Fruit fly (Drosophila melanogaster) whole organism, embryonic: ENCODE data around the gene Plc21C.

ENCODE experiments used
- Atf6 ChIP-seq: fragments of 200-800 bp; sonication (Bioruptor generic); IDR thresholded peaks from 2 replicates; pipeline ENCODE4 v1.3.6; 2022; ENCODE audit warnings: missing biosample characterization, missing genetic modification characterization
- CG10321 ChIP-seq: fragments of 200-800 bp; sonication (Bioruptor generic); IDR thresholded peaks from 2 replicates; pipeline ENCODE4 v1.3.6; 2022; ENCODE audit warnings: missing biosample characterization, missing genetic modification characterization
- CG10654 ChIP-seq: fragments of 200-800 bp; sonication (Bioruptor generic); optimal IDR thresholded peaks from 2 replicates; lab custom pipeline; 2016; ENCODE audit warnings: missing biosample characterization, missing genetic modification characterization
- CG12942 ChIP-seq: fragments of 200-800 bp; sonication (Bioruptor generic); optimal IDR thresholded peaks from 3 replicates; lab custom pipeline; 2016; ENCODE audit warnings: missing biosample characterization, missing genetic modification characterization
- CG13123 ChIP-seq: fragments of 200-800 bp; sonication (Bioruptor generic); optimal IDR thresholded peaks from 2 replicates; lab custom pipeline; 2016; ENCODE audit warnings: missing biosample characterization, missing genetic modification characterization
- CG13894 ChIP-seq: fragments of 200-800 bp; sonication (Bioruptor generic); optimal IDR thresholded peaks from 3 replicates; lab custom pipeline; 2018; ENCODE audit warnings: missing biosample characterization, mild to moderate bottlenecking, missing genetic modification characterization, moderate library complexity
- CG1603 ChIP-seq: fragments of 200-800 bp; sonication (Bioruptor generic); optimal IDR thresholded peaks from 2 replicates; lab custom pipeline; 2019; ENCODE audit warnings: missing biosample characterization, mild to moderate bottlenecking, missing genetic modification characterization, moderate library complexity
- CG18619 ChIP-seq: fragments of 200-800 bp; sonication (Bioruptor generic); optimal IDR thresholded peaks from 3 replicates; lab custom pipeline; 2017; ENCODE audit warnings: missing biosample characterization, mild to moderate bottlenecking, missing genetic modification characterization
- CG2129 ChIP-seq: fragments of 200-800 bp; sonication (Bioruptor generic); IDR thresholded peaks from 2 replicates; pipeline ENCODE4 v1.3.6; 2022; ENCODE audit warnings: missing biosample characterization, missing genetic modification characterization; ENCODE audit not compliant: partially characterized antibody
- CG31365 ChIP-seq: fragments of 200-800 bp; sonication (Bioruptor generic); optimal IDR thresholded peaks from 2 replicates; lab custom pipeline; 2018; ENCODE audit warnings: missing biosample characterization, mild to moderate bottlenecking, missing genetic modification characterization
- CG3163 ChIP-seq: fragments of 200-800 bp; sonication (Bioruptor generic); optimal IDR thresholded peaks from 3 replicates; lab custom pipeline; 2016; ENCODE audit warnings: missing biosample characterization, missing genetic modification characterization
- CG4328 ChIP-seq: fragments of 200-800 bp; sonication (Bioruptor generic); optimal IDR thresholded peaks from 3 replicates; lab custom pipeline; 2017; ENCODE audit warnings: missing biosample characterization, missing genetic modification reagents, missing genetic modification characterization
- CG6272 ChIP-seq: fragments of 200-800 bp; sonication (Bioruptor generic); IDR thresholded peaks from 2 replicates; pipeline ENCODE4 v1.3.6; 2022; ENCODE audit warnings: missing biosample characterization, missing genetic modification characterization
- CG6689 ChIP-seq: fragments of 200-800 bp; sonication (Bioruptor generic); IDR thresholded peaks from 2 replicates; pipeline ENCODE4 v1.3.6; 2022; ENCODE audit warnings: missing biosample characterization, missing genetic modification characterization
- CG6791 ChIP-seq: fragments of 200-800 bp; sonication (Bioruptor generic); IDR thresholded peaks from 3 replicates; pipeline ENCODE4 v1.3.6; 2022; ENCODE audit warnings: missing biosample characterization, missing genetic modification characterization; ENCODE audit not compliant: partially characterized antibody
- CG8765 ChIP-seq: fragments of 200-800 bp; sonication (Bioruptor generic); IDR thresholded peaks from 2 replicates; pipeline ENCODE4 v1.3.6; 2022; ENCODE audit warnings: missing biosample characterization, missing genetic modification characterization
- CG9876 ChIP-seq: fragments of 200-800 bp; sonication (Bioruptor generic); optimal IDR thresholded peaks from 2 replicates; lab custom pipeline; 2016; ENCODE audit warnings: missing biosample characterization, missing genetic modification characterization
- D19A ChIP-seq: fragments of 200-800 bp; optimal IDR thresholded peaks from 3 replicates; lab custom pipeline; 2019; ENCODE audit warnings: missing biosample characterization, mild to moderate bottlenecking, missing genetic modification characterization, moderate library complexity
- Doc3 ChIP-seq: fragments of 200-800 bp; sonication (Bioruptor generic); IDR thresholded peaks from 3 replicates; pipeline ENCODE4 v1.3.6; 2022; ENCODE audit warnings: missing biosample characterization, missing genetic modification characterization; ENCODE audit not compliant: partially characterized antibody
- HLH4C ChIP-seq: fragments of 200-800 bp; sonication (Bioruptor generic); IDR thresholded peaks from 3 replicates; pipeline ENCODE4 v1.3.6; 2022; ENCODE audit warnings: missing biosample characterization, missing genetic modification characterization; ENCODE audit not compliant: partially characterized antibody
- HLHmδ ChIP-seq: fragments of 200-800 bp; sonication (Bioruptor generic); optimal IDR thresholded peaks from 2 replicates; lab custom pipeline; 2018; ENCODE audit warnings: missing biosample characterization, mild to moderate bottlenecking, missing genetic modification characterization, moderate library complexity
- Hey ChIP-seq: fragments of 200-800 bp; sonication (Bioruptor generic); optimal IDR thresholded peaks from 3 replicates; lab custom pipeline; 2018; ENCODE audit warnings: missing biosample characterization, mild to moderate bottlenecking, missing genetic modification characterization
- Hmx ChIP-seq: fragments of 200-800 bp; sonication (Bioruptor generic); optimal IDR thresholded peaks from 2 replicates; lab custom pipeline; 2016; ENCODE audit warnings: missing biosample characterization, missing genetic modification characterization
- Hr3 ChIP-seq: fragments of 200-800 bp; sonication (Bioruptor generic); optimal IDR thresholded peaks from 3 replicates; lab custom pipeline; 2016; ENCODE audit warnings: missing biosample characterization, missing genetic modification characterization
- MBD-R2 ChIP-seq: fragments of 200-800 bp; sonication (Bioruptor generic); IDR thresholded peaks from 2 replicates; pipeline ENCODE4 v1.3.6; 2022; ENCODE audit warnings: missing biosample characterization, missing genetic modification characterization
- Spps ChIP-seq: fragments of 200-800 bp; sonication (Bioruptor generic); optimal IDR thresholded peaks from 2 replicates; lab custom pipeline; 2018; ENCODE audit warnings: missing biosample characterization, mild to moderate bottlenecking, missing genetic modification characterization
- amos ChIP-seq: fragments of 200-800 bp; sonication (Bioruptor generic); IDR thresholded peaks from 2 replicates; pipeline ENCODE4 v1.3.6; 2022; ENCODE audit warnings: missing biosample characterization, missing genetic modification characterization; ENCODE audit not compliant: partially characterized antibody
- corto ChIP-seq: fragments of 200-800 bp; sonication (Bioruptor generic); optimal IDR thresholded peaks from 2 replicates; lab custom pipeline; 2016; ENCODE audit warnings: missing biosample characterization, mild to moderate bottlenecking, missing genetic modification characterization, moderate library complexity
- crp ChIP-seq, 2 experiments: fragments of 200-800 bp; sonication (Bioruptor generic); optimal IDR thresholded peaks; 2 replicates in 1 of 2; 3 replicates in 1 of 2; lab custom pipeline; 2017; ENCODE audit warnings: missing biosample characterization in 2 of 2, missing genetic modification characterization in 2 of 2, mild to moderate bottlenecking in 1 of 2, moderate library complexity in 1 of 2
- dati ChIP-seq: fragments of 200-800 bp; sonication (Bioruptor generic); IDR thresholded peaks from 2 replicates; pipeline ENCODE4 v1.3.6; 2022; ENCODE audit warnings: missing biosample characterization, missing genetic modification characterization
- dimm ChIP-seq: fragments of 200-800 bp; sonication (Bioruptor generic); IDR thresholded peaks from 2 replicates; pipeline ENCODE4 v1.3.6; 2022; ENCODE audit warnings: missing biosample characterization, missing genetic modification characterization
- esg ChIP-seq: fragments of 200-800 bp; sonication (Bioruptor generic); conservative IDR thresholded peaks from 2 replicates; pipeline ENCODE4 v1.3.6; 2022; ENCODE audit warnings: missing biosample characterization, missing genetic modification characterization
- gem ChIP-seq: fragments of 200-800 bp; sonication (Bioruptor generic); optimal IDR thresholded peaks from 2 replicates; lab custom pipeline; 2019; ENCODE audit warnings: missing biosample characterization, mild to moderate bottlenecking, missing genetic modification characterization, moderate library complexity
- ind ChIP-seq: fragments of 200-800 bp; sonication (Bioruptor generic); optimal IDR thresholded peaks from 3 replicates; lab custom pipeline; 2016; ENCODE audit warnings: missing biosample characterization, missing genetic modification characterization
- jigr1 ChIP-seq: fragments of 200-800 bp; sonication (Bioruptor generic); IDR thresholded peaks from 3 replicates; pipeline ENCODE4 v1.3.6; 2022; ENCODE audit warnings: missing biosample characterization, missing genetic modification characterization
- mam ChIP-seq: fragments of 200-800 bp; sonication (Bioruptor generic); optimal IDR thresholded peaks from 3 replicates; lab custom pipeline; 2016; ENCODE audit warnings: missing biosample characterization, missing genetic modification characterization
- nerfin-2 ChIP-seq: fragments of 200-800 bp; sonication (Bioruptor generic); IDR thresholded peaks from 2 replicates; pipeline ENCODE4 v1.3.6; 2022; ENCODE audit warnings: missing biosample characterization, missing genetic modification characterization; ENCODE audit not compliant: partially characterized antibody
- sd ChIP-seq: fragments of 200-800 bp; sonication (Bioruptor generic); optimal IDR thresholded peaks from 3 replicates; lab custom pipeline; 2018; ENCODE audit warnings: missing biosample characterization, mild to moderate bottlenecking, missing genetic modification characterization, moderate library complexity
- slou ChIP-seq: fragments of 200-800 bp; sonication (Bioruptor generic); optimal IDR thresholded peaks from 3 replicates; lab custom pipeline; 2016; ENCODE audit warnings: missing biosample characterization, missing genetic modification characterization
- sqz ChIP-seq: fragments of 200-800 bp; sonication (Bioruptor generic); optimal IDR thresholded peaks from 3 replicates; lab custom pipeline; 2018; ENCODE audit warnings: missing biosample characterization, mild to moderate bottlenecking, missing genetic modification characterization
- sug ChIP-seq: fragments of 200-800 bp; optimal IDR thresholded peaks from 2 replicates; lab custom pipeline; 2019; ENCODE audit warnings: missing biosample characterization, mild to moderate bottlenecking, missing genetic modification characterization, moderate library complexity
- trem ChIP-seq: fragments of 200-800 bp; optimal IDR thresholded peaks from 3 replicates; lab custom pipeline; 2019; ENCODE audit warnings: missing biosample characterization, mild to moderate bottlenecking, missing genetic modification characterization, moderate library complexity
- twi ChIP-seq: fragments of 200-800 bp; optimal IDR thresholded peaks from 2 replicates; lab custom pipeline; 2019; ENCODE audit warnings: missing biosample characterization, mild to moderate bottlenecking, missing genetic modification characterization, moderate library complexity
- unc-4 ChIP-seq: fragments of 200-800 bp; sonication (Bioruptor generic); IDR thresholded peaks from 2 replicates; pipeline ENCODE4 v1.3.6; 2022; ENCODE audit warnings: missing biosample characterization, missing genetic modification characterization; ENCODE audit not compliant: partially characterized antibody
- vfl ChIP-seq: fragments of 200-800 bp; sonication (Bioruptor generic); optimal IDR thresholded peaks from 2 replicates; lab custom pipeline; 2016; ENCODE audit warnings: missing biosample characterization, missing genetic modification characterization
- vnd ChIP-seq: fragments of 200-800 bp; sonication (Bioruptor generic); IDR thresholded peaks from 3 replicates; pipeline ENCODE4 v1.3.6; 2022; ENCODE audit warnings: missing biosample characterization, missing genetic modification characterization; ENCODE audit not compliant: partially characterized antibody
- zen ChIP-seq: fragments of 200-800 bp; sonication (Bioruptor generic); optimal IDR thresholded peaks from 3 replicates; lab custom pipeline; 2018; ENCODE audit warnings: missing biosample characterization, mild to moderate bottlenecking, missing genetic modification characterization, moderate library complexity

Plc21C gene

DNA sequence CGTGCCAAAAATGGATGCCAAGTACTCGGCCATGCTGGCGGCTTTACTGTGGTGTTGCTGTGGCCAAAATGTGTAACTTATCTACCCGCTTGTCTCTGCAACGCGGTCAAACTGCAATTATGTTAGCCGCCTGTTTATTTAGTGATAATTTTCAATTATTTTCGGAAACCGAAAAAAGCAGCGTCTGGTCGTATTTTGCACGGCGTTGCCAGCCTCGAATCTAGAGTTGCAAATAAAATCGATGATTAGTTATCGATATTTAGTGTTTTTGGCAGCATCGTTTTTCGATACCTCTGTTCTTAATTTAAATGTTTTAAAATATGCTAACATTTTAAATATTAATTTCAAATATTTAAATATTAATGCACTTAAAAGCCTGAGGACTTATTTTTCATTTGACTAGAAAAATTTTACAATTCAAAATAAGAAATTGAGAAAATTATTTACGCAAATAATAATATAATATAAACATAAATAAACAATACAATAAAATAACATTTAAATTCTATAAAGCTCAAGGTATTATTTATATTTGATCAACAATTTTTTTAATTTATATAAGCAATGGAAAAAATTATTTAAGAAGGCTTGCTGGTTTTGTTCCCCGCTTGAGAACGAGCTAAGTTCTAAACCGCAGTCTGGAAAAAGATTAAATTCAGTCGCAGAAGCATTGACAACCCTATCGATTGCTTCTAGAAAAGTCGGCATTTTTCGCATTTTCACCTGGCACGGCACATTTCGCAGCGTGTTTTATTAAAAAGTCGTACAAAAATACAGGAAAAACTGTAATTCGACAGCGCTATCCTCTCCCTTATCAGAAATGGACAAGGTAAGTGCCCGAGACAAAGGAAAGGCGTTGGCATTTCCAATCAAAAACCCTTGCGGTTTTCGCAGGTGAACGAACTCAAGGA is 11.0 kb upstream of the Plc21C start, which contains the start of the genes U2af38 and Stip1 (continued):
- TF ChIP-seq HLHmδ (no peak), CG18619 (GFP tag; lab: Kevin White, UChicago) (no peak), CG10321 (GFP tag; lab: Robert Waterston, UW) (no peak), MBD-R2 (GFP tag; lab: Robert Waterston, UW) (peak; percentile 55), vnd (peak; percentile 58; the same call in 1 of the 3 replicates), D19A (tag; lab: Kevin White, UChicago) (peak; percentile 15), Hey (tag; lab: Kevin White, UChicago) (no peak), Hr3 (GFP tag; lab: Kevin White, UChicago) (peak; percentile 8), CG6689 (GFP tag; lab: Robert Waterston, UW) (no peak), trem (peak; percentile 76), CG12942 (GFP tag; lab: Kevin White, UChicago) (no peak), jigr1 (GFP tag; lab: Robert Waterston, UW) (peak; percentile 69; the same call in 1 of the 3 replicates), HLH4C (GFP tag; lab: Robert Waterston, UW) (peak; percentile 69), gem (tag; lab: Kevin White, UChicago) (peak; percentile 50), ind (GFP tag; lab: Kevin White, UChicago) (peak; percentile 4), CG13894 (peak; percentile 63), sug (tag; lab: Kevin White, UChicago) (peak; percentile 42), esg (GFP tag; lab: Robert Waterston, UW) (no peak), CG10654 (GFP tag; lab: Kevin White, UChicago) (peak; percentile 30), CG4328 (GFP tag; lab: Kevin White, UChicago) (peak; percentile 24), Hmx (no peak), CG2129 (peak; percentile 41; the same call in 1 of the 2 replicates), nerfin-2 (peak; percentile 43; the same call in 1 of the 2 replicates), Doc3 (peak; percentile 61), CG13123 (GFP tag; lab: Kevin White, UChicago) (no peak), Spps (tag; lab: Kevin White, UChicago) (no peak), dati (no peak), unc-4 (peak; percentile 76), vfl (GFP tag; lab: Kevin White, UChicago) (peak; percentile 12), mam (GFP tag; lab: Kevin White, UChicago) (peak; percentile 15), dimm (GFP tag; lab: Robert Waterston, UW) (no peak), CG9876 (GFP tag; lab: Kevin White, UChicago) (no peak), CG6791 (GFP tag; lab: Robert Waterston, UW) (peak; percentile 36; the same call in 1 of the 3 replicates), twi (peak; percentile 17), CG31365 (tag; lab: Kevin White, UChicago) (no peak), slou (GFP tag; lab: Kevin White, UChicago) (no peak), sd (tag; lab: Kevin White, UChicago) (peak; percentile 59), crp (GFP tag; optimal IDR thresholded peaks at IDR 0.05; lab: Kevin White, UChicago) (no peak), corto (GFP tag; lab: Kevin White, UChicago) (no peak), sqz (GFP tag; lab: Kevin White, UChicago) (peak; percentile 23), CG1603 (tag; lab: Kevin White, UChicago) (peak; percentile 49), zen (tag; lab: Kevin White, UChicago) (no peak), Atf6 (GFP tag; lab: Robert Waterston, UW) (0 out of 2 replicates have a peak, but pooled peaks have one; percentile 33), CG8765 (no peak), amos (GFP tag; lab: Robert Waterston, UW) (peak; percentile 69; the same call in 1 of the 2 replicates), CG3163 (GFP tag; lab: Kevin White, UChicago) (no peak), CG6272 (0 out of 2 replicates have a peak, but pooled peaks have one; percentile 4)
